Worm (Caenorhabditis elegans) whole organism, L1 larva: ENCODE measurements around the gene spig-8.

ENCODE experiments used
- C16A3.4 ChIP-seq: fragments of 150-350 bp; optimal IDR thresholded peaks from 2 replicates; lab custom pipeline; 2014; ENCODE audit warnings: missing biosample characterization, missing genetic modification characterization
- F16B12.6 ChIP-seq: fragments of 150-350 bp; optimal IDR thresholded peaks from 2 replicates; lab custom pipeline; 2014; ENCODE audit warnings: missing biosample characterization, missing genetic modification characterization
- Y116A8C.19 ChIP-seq: sonication (generic microtip); optimal IDR thresholded peaks from 2 replicates; lab custom pipeline; 2016; ENCODE audit warnings: missing compliant biosample characterization, missing genetic modification characterization, borderline replicate concordance
- alr-1 ChIP-seq: fragments of 200-800 bp; sonication (Bioruptor generic); optimal IDR thresholded peaks from 2 replicates; lab custom pipeline; 2018; ENCODE audit warnings: borderline replicate concordance, mild to moderate bottlenecking, missing genetic modification characterization, missing compliant biosample characterization
- aly-2 ChIP-seq: fragments of 150-350 bp; optimal IDR thresholded peaks from 2 replicates; lab custom pipeline; 2014; ENCODE audit warnings: missing biosample characterization, missing genetic modification characterization
- blmp-1 ChIP-seq: fragments of 150-350 bp; optimal IDR thresholded peaks from 2 replicates; lab custom pipeline; 2014; ENCODE audit warnings: missing biosample characterization, missing genetic modification characterization
- ceh-63 ChIP-seq: fragments of 200-800 bp; sonication (Bioruptor generic); optimal IDR thresholded peaks from 2 replicates; lab custom pipeline; 2018; ENCODE audit warnings: mild to moderate bottlenecking, missing genetic modification characterization, missing compliant biosample characterization
- ceh-8 ChIP-seq: fragments of 200-800 bp; sonication (Bioruptor generic); optimal IDR thresholded peaks from 2 replicates; lab custom pipeline; 2018; ENCODE audit warnings: mild to moderate bottlenecking, missing genetic modification characterization, moderate library complexity, missing compliant biosample characterization
- ceh-88 ChIP-seq: fragments of 200-800 bp; sonication (Bioruptor generic); IDR thresholded peaks from 2 replicates; pipeline ENCODE4 v1.3.6; 2022; ENCODE audit warnings: missing genetic modification characterization, missing compliant biosample characterization
- ceh-90 ChIP-seq: sonication (generic microtip); optimal IDR thresholded peaks from 2 replicates; lab custom pipeline; 2016; ENCODE audit warnings: missing genetic modification characterization, missing compliant biosample characterization
- efl-1 ChIP-seq, 4 experiments: fragments of 150-350 bp; optimal IDR thresholded peaks in 3 of 4; peaks in 1 of 4; 1 replicate in 1 of 4; 2 replicates in 3 of 4; lab custom pipeline; 2014; ENCODE audit warnings: missing biosample characterization in 2 of 4, missing genetic modification characterization in 2 of 4, missing genetic modification reagents in 2 of 4
- efl-3 ChIP-seq: fragments of 200-800 bp; sonication (Bioruptor generic); optimal IDR thresholded peaks from 2 replicates; lab custom pipeline; 2018; ENCODE audit warnings: mild to moderate bottlenecking, missing genetic modification characterization, missing compliant biosample characterization
- egl-13 ChIP-seq: sonication (generic microtip); optimal IDR thresholded peaks from 2 replicates; lab custom pipeline; 2016; ENCODE audit warnings: missing genotype, missing genetic modification reagents, missing genetic modification characterization, missing compliant biosample characterization
- egl-27 ChIP-seq, 2 experiments: fragments of 150-350 bp in 1 of 2; sonication (generic microtip); optimal IDR thresholded peaks; 3 replicates each; lab custom pipeline; 2017 to 2018; ENCODE audit warnings: missing biosample characterization in 2 of 2, missing genetic modification characterization in 2 of 2, missing genetic modification reagents in 2 of 2
- elt-2 ChIP-seq: sonication (generic microtip); optimal IDR thresholded peaks from 2 replicates; lab custom pipeline; 2016; ENCODE audit warnings: missing genetic modification characterization, mild to moderate bottlenecking, inconsistent platforms, missing compliant biosample characterization, missing genetic modification reagents
- ets-5 ChIP-seq: fragments of 200-800 bp; sonication (Bioruptor generic); IDR thresholded peaks from 2 replicates; pipeline ENCODE4 v1.3.6; 2022; ENCODE audit warnings: missing genetic modification characterization, missing compliant biosample characterization
- fkh-8 ChIP-seq: sonication (generic microtip); optimal IDR thresholded peaks from 2 replicates; lab custom pipeline; 2016; ENCODE audit warnings: mild to moderate bottlenecking, missing genetic modification characterization, missing compliant biosample characterization
- hlh-17 ChIP-seq: fragments of 200-800 bp; sonication (Bioruptor generic); optimal IDR thresholded peaks from 2 replicates; lab custom pipeline; 2018; ENCODE audit warnings: missing genetic modification characterization, mild to moderate bottlenecking, missing compliant biosample characterization, moderate library complexity, borderline replicate concordance
- isw-1 ChIP-seq: fragments of 200-800 bp; sonication (Bioruptor generic); IDR thresholded peaks from 2 replicates; pipeline ENCODE4 v1.3.6; 2022; ENCODE audit warnings: missing genetic modification characterization, missing compliant biosample characterization
- jun-1 ChIP-seq: fragments of 150-350 bp; optimal IDR thresholded peaks from 2 replicates; lab custom pipeline; 2014; ENCODE audit warnings: missing biosample characterization, missing genetic modification reagents, missing genetic modification characterization
- lin-14 ChIP-seq: fragments of 200-800 bp; sonication (Bioruptor generic); optimal IDR thresholded peaks from 2 replicates; lab custom pipeline; 2018; ENCODE audit warnings: mild to moderate bottlenecking, missing genetic modification characterization, moderate library complexity, missing compliant biosample characterization
- lin-35 ChIP-seq, 2 experiments: fragments of 150-350 bp; optimal IDR thresholded peaks; 2 replicates each; lab custom pipeline; 2014; ENCODE audit warnings: missing biosample characterization in 2 of 2, missing genetic modification characterization in 2 of 2, missing genetic modification reagents in 2 of 2
- lir-3 ChIP-seq: sonication (generic microtip); optimal IDR thresholded peaks from 2 replicates; lab custom pipeline; 2016; ENCODE audit warnings: mild to moderate bottlenecking, missing genetic modification characterization, moderate library complexity, missing compliant biosample characterization; ENCODE audit not compliant: poor library complexity
- mef-2 ChIP-seq: fragments of 150-350 bp; optimal IDR thresholded peaks from 2 replicates; lab custom pipeline; 2014; ENCODE audit warnings: missing biosample characterization, missing genetic modification characterization
- nhr-11 ChIP-seq: fragments of 150-350 bp; optimal IDR thresholded peaks from 2 replicates; lab custom pipeline; 2014; ENCODE audit warnings: missing biosample characterization, missing genetic modification characterization
- nhr-12 ChIP-seq: sonication (generic microtip); optimal IDR thresholded peaks from 2 replicates; lab custom pipeline; 2017; ENCODE audit warnings: missing biosample characterization, missing genetic modification characterization
- nhr-19 ChIP-seq: fragments of 200-800 bp; sonication (Bioruptor generic); conservative IDR thresholded peaks from 2 replicates; pipeline ENCODE4 v1.3.6; 2022; ENCODE audit warnings: missing genetic modification characterization, missing compliant biosample characterization
- nhr-28 ChIP-seq: fragments of 150-350 bp; optimal IDR thresholded peaks from 2 replicates; lab custom pipeline; 2014; ENCODE audit warnings: missing biosample characterization, missing genetic modification characterization
- nhr-71 ChIP-seq: sonication (generic microtip); optimal IDR thresholded peaks from 2 replicates; lab custom pipeline; 2016; ENCODE audit warnings: mild to moderate bottlenecking, missing genetic modification characterization, moderate library complexity, missing compliant biosample characterization
- nhr-85 ChIP-seq: sonication (generic microtip); peaks from one replicate; lab custom pipeline; 2016; ENCODE audit warnings: missing genetic modification characterization, inconsistent platforms, missing compliant biosample characterization
- pag-3 ChIP-seq: sonication (generic microtip); optimal IDR thresholded peaks from 2 replicates; lab custom pipeline; 2017; ENCODE audit warnings: missing genetic modification characterization, mild to moderate bottlenecking, missing compliant biosample characterization, antibody characterized with exemption, borderline replicate concordance; ENCODE audit not compliant: insufficient read depth
- pax-3 ChIP-seq: fragments of 200-800 bp; sonication (Bioruptor generic); optimal IDR thresholded peaks from 2 replicates; lab custom pipeline; 2018; ENCODE audit warnings: mild to moderate bottlenecking, missing genetic modification characterization, moderate library complexity, missing compliant biosample characterization
- rnt-1 ChIP-seq: sonication (generic microtip); optimal IDR thresholded peaks from 2 replicates; lab custom pipeline; 2016; ENCODE audit warnings: mild to moderate bottlenecking, missing genetic modification characterization, moderate library complexity, missing compliant biosample characterization
- snu-23 ChIP-seq: sonication (generic microtip); optimal IDR thresholded peaks from 2 replicates; lab custom pipeline; 2016; ENCODE audit warnings: missing genetic modification characterization, missing compliant biosample characterization
- sox-4 ChIP-seq: sonication (generic microtip); optimal IDR thresholded peaks from 2 replicates; lab custom pipeline; 2016; ENCODE audit warnings: missing genetic modification characterization, missing compliant biosample characterization
- sptf-1 ChIP-seq: fragments of 150-350 bp; optimal IDR thresholded peaks from 2 replicates; lab custom pipeline; 2014; ENCODE audit warnings: missing biosample characterization, missing genetic modification characterization
- unc-62 ChIP-seq: fragments of 150-350 bp; optimal IDR thresholded peaks from 2 replicates; lab custom pipeline; 2014; ENCODE audit warnings: missing biosample characterization, missing genetic modification reagents, missing genetic modification characterization
- unc-86 ChIP-seq: sonication (generic microtip); optimal IDR thresholded peaks from 2 replicates; lab custom pipeline; 2016; ENCODE audit warnings: missing genetic modification characterization, missing compliant biosample characterization
- unc-98 ChIP-seq: fragments of 200-800 bp; sonication (Bioruptor generic); IDR thresholded peaks from 2 replicates; pipeline ENCODE4 v1.3.6; 2022; ENCODE audit warnings: missing genetic modification characterization, missing compliant biosample characterization
- vab-15 ChIP-seq: sonication (generic microtip); optimal IDR thresholded peaks from 2 replicates; lab custom pipeline; 2017; ENCODE audit warnings: missing genotype, mild to moderate bottlenecking, missing genetic modification characterization, missing compliant biosample characterization
- zag-1 ChIP-seq: fragments of 150-350 bp; optimal IDR thresholded peaks from 2 replicates; lab custom pipeline; 2014; ENCODE audit warnings: missing biosample characterization, missing genetic modification characterization

The spig-8 gene

ce11 chrV:7075646-7076045, 20.9 kb downstream of the spig-8 start, which contains the start of gene npa-1 (continued):
- TF ChIP-seq nhr-85 (tag; lab: Kevin White, UChicago) (no peak), efl-3 (no peak), efl-1 (optimal IDR thresholded peaks at IDR 0.05; lab: Kevin White, UChicago) (no peak), efl-1 (GFP tag; optimal IDR thresholded peaks at IDR 0.05 in 1 of 2; lab: Kevin White, UChicago) (peak in 1 of 2 experiments; percentile 75), blmp-1 (tag; lab: Kevin White, UChicago) (no peak)
- TF ChIP-seq, all 84 proteins: peak for 3

- TF ChIP-seq elt-2 (tag; lab: Kevin White, UChicago) (peak; percentile 57), lin-35 (GFP tag; optimal IDR thresholded peaks at IDR 0.05; lab: Kevin White, UChicago) (peak in 1 of 2 experiments; percentile 30), efl-1 (optimal IDR thresholded peaks at IDR 0.05; lab: Kevin White, UChicago) (no peak), efl-1 (GFP tag; optimal IDR thresholded peaks at IDR 0.05 in 1 of 2; lab: Kevin White, UChicago) (peak in 1 of 2 experiments; percentile 88), sptf-1 (tag; lab: Kevin White, UChicago) (no peak), jun-1 (peak; percentile 13), nhr-71 (tag; lab: Kevin White, UChicago) (peak; percentile 12), nhr-28 (tag; lab: Kevin White, UChicago) (no peak)
Measured at ce11 chrV:7076161-7076560, 21.5 kb downstream of the spig-8 start.

DNA sequence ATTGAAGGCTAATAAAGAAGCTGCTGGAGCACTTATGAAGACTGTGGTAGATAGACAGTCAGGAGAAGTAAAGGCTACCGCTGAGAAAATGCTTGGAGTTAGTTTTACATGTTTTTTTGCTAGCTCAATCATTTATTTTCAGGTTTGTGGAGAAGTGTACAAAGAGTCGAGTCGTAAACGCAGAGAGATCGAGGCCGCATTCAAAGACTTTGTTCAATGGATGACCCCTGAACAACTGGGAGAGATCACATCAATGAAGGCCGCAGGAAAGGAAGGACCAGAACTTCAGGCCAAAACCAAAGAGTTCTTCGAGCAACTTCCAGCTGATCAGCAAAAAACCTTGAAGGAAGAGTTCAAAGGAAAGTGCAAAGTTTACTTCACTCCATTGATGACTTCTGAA, 24.1 kb downstream of the spig-8 start:
- TF ChIP-seq pag-3 (tag; lab: Kevin White, UChicago), result no peak
- TF ChIP-seq ceh-88, result no peak
- TF ChIP-seq mef-2, result no peak
- no peak for TF ChIP-seq nhr-12 (tag; lab: Kevin White, UChicago)
- no peak for TF ChIP-seq ceh-8 (GFP tag; lab: Kevin White, UChicago)

- TF ChIP-seq blmp-1 (tag; lab: Kevin White, UChicago) (no peak), pag-3 (tag; lab: Kevin White, UChicago) (no peak), hlh-17 (GFP tag; lab: Kevin White, UChicago) (no peak), lin-35 (GFP tag; optimal IDR thresholded peaks at IDR 0.05; lab: Kevin White, UChicago) (no peak), nhr-71 (tag; lab: Kevin White, UChicago) (no peak), nhr-19 (GFP tag; lab: Robert Waterston, UW) (no peak), nhr-11 (tag; lab: Kevin White, UChicago) (no peak), ets-5 (GFP tag; lab: Robert Waterston, UW) (no peak), vab-15 (tag; lab: Kevin White, UChicago) (no peak), alr-1 (tag; lab: Kevin White, UChicago) (no peak), zag-1 (tag; lab: Kevin White, UChicago) (no peak), sox-4 (tag; lab: Kevin White, UChicago) (no peak), ceh-63 (GFP tag; lab: Kevin White, UChicago) (no peak), ceh-88 (no peak), pax-3 (tag; lab: Kevin White, UChicago) (no peak), Y116A8C.19 (tag; lab: Kevin White, UChicago) (no peak), F16B12.6 (tag; lab: Kevin White, UChicago) (no peak)
Measured at ce11 chrV:7079388-7079787, 24.7 kb downstream of the spig-8 start.

DNA sequence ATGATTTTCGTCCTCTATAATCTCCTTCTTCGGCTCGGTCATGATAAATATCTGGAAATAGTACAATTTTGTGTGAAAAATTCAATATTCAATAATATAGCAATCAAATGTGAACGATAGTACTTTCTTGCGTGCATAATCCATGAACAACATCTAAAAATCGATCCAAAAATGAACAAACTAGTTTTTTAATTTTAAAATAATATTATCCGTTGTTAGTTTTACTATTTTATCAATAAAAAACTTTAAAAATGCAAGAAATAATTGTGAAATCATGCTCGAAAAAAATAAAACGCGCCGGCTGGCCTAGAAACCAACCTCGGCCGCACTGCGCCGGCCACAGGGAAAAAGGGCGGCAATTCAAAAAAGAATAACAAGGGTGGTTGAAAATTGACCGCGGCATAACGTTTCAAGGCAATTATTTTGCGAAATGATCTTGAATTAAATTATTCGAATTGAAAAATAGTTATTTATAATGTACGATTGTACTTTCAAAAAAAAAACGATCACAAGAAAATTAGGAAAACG, 30.0 kb downstream of the spig-8 start, which contains the start of gene mys-1:
Gene mys-1, minus strand, starts transcription at position 51 of the 528 bp plus-strand sequence.
- TF ChIP-seq lin-14 (peak; percentile 72), sptf-1 (tag; lab: Kevin White, UChicago) (no peak), egl-13 (peak; percentile 68), Y116A8C.19 (tag; lab: Kevin White, UChicago) (peak; percentile 38), isw-1 (peak; percentile 35; the same call in 1 of the 2 replicates), ceh-90 (peak; percentile 89), lir-3 (tag; lab: Kevin White, UChicago) (peak; percentile 89), C16A3.4 (peak; percentile 32), nhr-85 (tag; lab: Kevin White, UChicago) (peak; percentile 88), unc-86 (tag; lab: Kevin White, UChicago) (peak; percentile 59), nhr-71 (tag; lab: Kevin White, UChicago) (peak; percentile 83), fkh-8 (tag; lab: Kevin White, UChicago) (peak; percentile 52), aly-2 (no peak), egl-27 (tag; optimal IDR thresholded peaks at IDR 0.05; lab: Kevin White, UChicago) (no peak), rnt-1 (tag; lab: Kevin White, UChicago) (peak; percentile 97), hlh-17 (GFP tag; lab: Kevin White, UChicago) (no peak), unc-98 (GFP tag; lab: Robert Waterston, UW) (peak; percentile 46; the same call in 1 of the 2 replicates), pax-3 (tag; lab: Kevin White, UChicago) (peak; percentile 78), unc-62 (GFP tag; lab: Kevin White, UChicago) (no peak), snu-23 (GFP tag; lab: Kevin White, UChicago) (peak; percentile 62)
